Worm (Caenorhabditis elegans) whole organism, L2 larva: ENCODE measurements around the gene C34F11.5.

Source experiments
- ama-1 ChIP-seq: fragments of 150-350 bp; optimal IDR thresholded peaks from 2 replicates; lab custom pipeline; 2018; ENCODE audit warnings: inconsistent platforms
- mab-5 ChIP-seq: fragments of 150-350 bp; optimal IDR thresholded peaks from 2 replicates; lab custom pipeline; 2014; ENCODE audit warnings: missing biosample characterization, missing genetic modification characterization
- nhr-11 ChIP-seq: fragments of 150-350 bp; optimal IDR thresholded peaks from 2 replicates; lab custom pipeline; 2014; ENCODE audit warnings: missing biosample characterization, missing genetic modification characterization
- snpc-4 ChIP-seq: fragments of 150-350 bp; optimal IDR thresholded peaks from 2 replicates; lab custom pipeline; 2014; ENCODE audit warnings: missing biosample characterization, missing genetic modification characterization

- TF ChIP-seq mab-5 (tag; lab: Kevin White, UChicago) (no peak), snpc-4 (tag; lab: Kevin White, UChicago) (no peak), nhr-11 (tag; lab: Kevin White, UChicago) (no peak), ama-1 (no peak)
Observed at ce11 chrII:5194066-5194465, 1.5 kb upstream of the C34F11.5 start, which contains the start of gene msp-49.
